Worm (Caenorhabditis elegans) whole organism, L4 larva: Measurements from ENCODE around the gene lgc-20.

Experiments used
- ZK546.5 ChIP-seq, 2 experiments: sonication (generic microtip); optimal IDR thresholded peaks; 2 replicates each; lab custom pipeline; 2017; ENCODE audit warnings: missing biosample characterization in 2 of 2, missing genetic modification characterization in 2 of 2
- aly-2 ChIP-seq: sonication (generic microtip); optimal IDR thresholded peaks from 2 replicates; lab custom pipeline; 2018; ENCODE audit warnings: missing biosample characterization, missing genetic modification characterization
- ctbp-1 ChIP-seq: fragments of 200-800 bp; sonication (Bioruptor generic); IDR thresholded peaks from 2 replicates; pipeline ENCODE4 v1.3.6; 2022; ENCODE audit warnings: missing genetic modification reagents, missing genetic modification characterization, missing compliant biosample characterization
- lin-29 ChIP-seq: fragments of 200-800 bp; sonication (Bioruptor generic); IDR thresholded peaks from 2 replicates; pipeline ENCODE4 v1.3.6; 2022; ENCODE audit warnings: missing genetic modification reagents, missing genetic modification characterization, missing compliant biosample characterization
- lsy-2 ChIP-seq, 2 experiments: fragments of 150-350 bp in 1 of 2; sonication (generic microtip) in 1 of 2; optimal IDR thresholded peaks; 2 replicates each; lab custom pipeline; 2014 to 2017; ENCODE audit warnings: missing biosample characterization in 2 of 2, missing genetic modification characterization in 2 of 2
- nhr-28 ChIP-seq: fragments of 150-350 bp; optimal IDR thresholded peaks from 2 replicates; lab custom pipeline; 2014; ENCODE audit warnings: missing biosample characterization, missing genetic modification characterization
- set-16 ChIP-seq: fragments of 200-800 bp; sonication (Bioruptor generic); IDR thresholded peaks from 2 replicates; pipeline ENCODE4 v1.3.6; 2022; ENCODE audit warnings: missing genetic modification reagents, missing genetic modification characterization, missing compliant biosample characterization
- snpc-4 ChIP-seq: fragments of 150-350 bp; optimal IDR thresholded peaks from 2 replicates; lab custom pipeline; 2014; ENCODE audit warnings: missing biosample characterization, missing genetic modification characterization
- ztf-11 ChIP-seq: fragments of 150-350 bp; optimal IDR thresholded peaks from 2 replicates; lab custom pipeline; 2014; ENCODE audit warnings: missing biosample characterization, missing genetic modification characterization

- TF ChIP-seq snpc-4 (tag; lab: Kevin White, UChicago), result no peak
- TF ChIP-seq lsy-2 (tag; optimal IDR thresholded peaks at IDR 0.05; lab: Kevin White, UChicago), result peak in 1 of 2 experiments; percentile 41
- peak; percentile 34; the same call in 1 of the 2 replicates for TF ChIP-seq ctbp-1 (GFP tag; lab: Robert Waterston, UW)
- no peak for TF ChIP-seq set-16 (GFP tag; lab: Robert Waterston, UW)
- no peak for TF ChIP-seq aly-2 (tag; lab: Kevin White, UChicago)
- TF ChIP-seq lin-29 (GFP tag; lab: Robert Waterston, UW), result no peak
- no peak for TF ChIP-seq ZK546.5 (tag; optimal IDR thresholded peaks at IDR 0.05; lab: Kevin White, UChicago)
- TF ChIP-seq nhr-28 (tag; lab: Kevin White, UChicago), result no peak
- TF ChIP-seq ztf-11 (tag; lab: Kevin White, UChicago), result no peak
These were observed 37.6 kb downstream of the lgc-20 start, which contains the start of gene rsf-1 for ce11 chrII:11305627-11306449.
